Fruit fly (Drosophila melanogaster) whole organism, embryonic: ENCODE data around the gene Bhmt.

Experiments
- Bgb ChIP-seq: fragments of 200-800 bp; sonication (Bioruptor generic); IDR thresholded peaks from 2 replicates; pipeline ENCODE4 v1.3.6; 2022; ENCODE audit warnings: missing biosample characterization, missing genetic modification characterization; ENCODE audit not compliant: partially characterized antibody
- BtbVII ChIP-seq: fragments of 200-800 bp; sonication (Bioruptor generic); optimal IDR thresholded peaks from 3 replicates; lab custom pipeline; 2017; ENCODE audit warnings: missing biosample characterization, mild to moderate bottlenecking, missing genetic modification characterization
- CG1024 ChIP-seq: fragments of 200-800 bp; sonication (Bioruptor generic); IDR thresholded peaks from 2 replicates; pipeline ENCODE4 v1.3.6; 2022; ENCODE audit warnings: missing biosample characterization, missing genetic modification characterization
- CG11560 ChIP-seq: fragments of 200-800 bp; sonication (Bioruptor generic); IDR thresholded peaks from 3 replicates; pipeline ENCODE4 v1.3.6; 2022; ENCODE audit warnings: missing biosample characterization, missing genetic modification characterization
- CG11696 ChIP-seq: fragments of 200-800 bp; sonication (Bioruptor generic); IDR thresholded peaks from 2 replicates; pipeline ENCODE4 v1.3.6; 2022; ENCODE audit warnings: missing biosample characterization, missing genetic modification characterization
- CG12104 ChIP-seq: fragments of 200-800 bp; sonication (Bioruptor generic); optimal IDR thresholded peaks from 3 replicates; lab custom pipeline; 2016; ENCODE audit warnings: missing biosample characterization, missing genetic modification characterization
- CG1233 ChIP-seq: fragments of 200-800 bp; sonication (Bioruptor generic); optimal IDR thresholded peaks from 4 replicates; lab custom pipeline; 2018; ENCODE audit warnings: missing biosample characterization, mild to moderate bottlenecking, missing genetic modification characterization
- CG12391 ChIP-seq: fragments of 200-800 bp; sonication (Bioruptor generic); optimal IDR thresholded peaks from 3 replicates; lab custom pipeline; 2018; ENCODE audit warnings: missing biosample characterization, mild to moderate bottlenecking, missing genetic modification characterization, moderate library complexity
- CG14050 ChIP-seq: fragments of 200-800 bp; sonication (Bioruptor generic); IDR thresholded peaks from 3 replicates; pipeline ENCODE4 v1.3.6; 2022; ENCODE audit warnings: missing biosample characterization, missing genetic modification characterization
- CG15479 ChIP-seq: fragments of 200-800 bp; sonication (Bioruptor generic); optimal IDR thresholded peaks from 3 replicates; lab custom pipeline; 2019; ENCODE audit warnings: missing biosample characterization, mild to moderate bottlenecking, missing genetic modification characterization, moderate library complexity
- CG16813 ChIP-seq: fragments of 200-800 bp; sonication (Bioruptor generic); IDR thresholded peaks from 3 replicates; pipeline ENCODE4 v1.3.6; 2022; ENCODE audit warnings: missing biosample characterization, missing genetic modification characterization; ENCODE audit not compliant: partially characterized antibody
- CG17829 ChIP-seq: fragments of 200-800 bp; optimal IDR thresholded peaks from 2 replicates; lab custom pipeline; 2019; ENCODE audit warnings: missing biosample characterization, mild to moderate bottlenecking, missing genetic modification characterization, moderate library complexity
- CG2120 ChIP-seq: fragments of 200-800 bp; sonication (Bioruptor generic); optimal IDR thresholded peaks from 3 replicates; lab custom pipeline; 2016; ENCODE audit warnings: missing biosample characterization, missing genetic modification characterization
- CG30020 ChIP-seq: fragments of 200-800 bp; optimal IDR thresholded peaks from 2 replicates; lab custom pipeline; 2019; ENCODE audit warnings: missing biosample characterization, mild to moderate bottlenecking, missing genetic modification characterization, moderate library complexity
- CG43689 ChIP-seq: fragments of 200-800 bp; sonication (Bioruptor generic); IDR thresholded peaks from 2 replicates; pipeline ENCODE4 v1.3.6; 2022; ENCODE audit warnings: missing biosample characterization, missing genetic modification characterization
- CG6689 ChIP-seq: fragments of 200-800 bp; sonication (Bioruptor generic); IDR thresholded peaks from 2 replicates; pipeline ENCODE4 v1.3.6; 2022; ENCODE audit warnings: missing biosample characterization, missing genetic modification characterization
- CG7372 ChIP-seq: fragments of 200-800 bp; sonication (Bioruptor generic); IDR thresholded peaks from 2 replicates; pipeline ENCODE4 v1.3.6; 2022; ENCODE audit warnings: missing biosample characterization, missing genetic modification characterization
- CG7839 ChIP-seq: fragments of 200-800 bp; sonication (Bioruptor generic); optimal IDR thresholded peaks from 3 replicates; lab custom pipeline; 2018; ENCODE audit warnings: missing biosample characterization, mild to moderate bottlenecking, missing genetic modification characterization, moderate library complexity
- CG8089 ChIP-seq: fragments of 200-800 bp; sonication (Bioruptor generic); optimal IDR thresholded peaks from 3 replicates; lab custom pipeline; 2016; ENCODE audit warnings: missing biosample characterization, missing genetic modification characterization
- CG9215 ChIP-seq: fragments of 200-800 bp; sonication (Bioruptor generic); IDR thresholded peaks from 2 replicates; pipeline ENCODE4 v1.3.6; 2022; ENCODE audit warnings: missing biosample characterization, missing genetic modification characterization
- CG9437 ChIP-seq: fragments of 200-800 bp; sonication (Bioruptor generic); optimal IDR thresholded peaks from 2 replicates; lab custom pipeline; 2018; ENCODE audit warnings: missing biosample characterization, mild to moderate bottlenecking, missing genetic modification characterization
- CoRest ChIP-seq: fragments of 200-800 bp; sonication (Bioruptor generic); optimal IDR thresholded peaks from 3 replicates; lab custom pipeline; 2018; ENCODE audit warnings: missing biosample characterization, mild to moderate bottlenecking, missing genetic modification characterization, moderate library complexity
- Deaf1 ChIP-seq: fragments of 200-800 bp; optimal IDR thresholded peaks from 3 replicates; lab custom pipeline; 2019; ENCODE audit warnings: missing biosample characterization, mild to moderate bottlenecking, missing genetic modification characterization, moderate library complexity
- Dek ChIP-seq: fragments of 200-800 bp; sonication (Bioruptor generic); optimal IDR thresholded peaks from 3 replicates; lab custom pipeline; 2019; ENCODE audit warnings: missing biosample characterization, mild to moderate bottlenecking, missing genetic modification characterization, moderate library complexity
- Dip2 ChIP-seq: fragments of 200-800 bp; sonication (Bioruptor generic); IDR thresholded peaks from 2 replicates; pipeline ENCODE4 v1.3.6; 2022; ENCODE audit warnings: missing biosample characterization, missing genetic modification characterization
- Doc3 ChIP-seq: fragments of 200-800 bp; sonication (Bioruptor generic); IDR thresholded peaks from 3 replicates; pipeline ENCODE4 v1.3.6; 2022; ENCODE audit warnings: missing biosample characterization, missing genetic modification characterization; ENCODE audit not compliant: partially characterized antibody
- HLH4C ChIP-seq: fragments of 200-800 bp; sonication (Bioruptor generic); IDR thresholded peaks from 3 replicates; pipeline ENCODE4 v1.3.6; 2022; ENCODE audit warnings: missing biosample characterization, missing genetic modification characterization; ENCODE audit not compliant: partially characterized antibody
- HLHmδ ChIP-seq: fragments of 200-800 bp; sonication (Bioruptor generic); optimal IDR thresholded peaks from 2 replicates; lab custom pipeline; 2018; ENCODE audit warnings: missing biosample characterization, mild to moderate bottlenecking, missing genetic modification characterization, moderate library complexity
- Hey ChIP-seq: fragments of 200-800 bp; sonication (Bioruptor generic); optimal IDR thresholded peaks from 3 replicates; lab custom pipeline; 2018; ENCODE audit warnings: missing biosample characterization, mild to moderate bottlenecking, missing genetic modification characterization
- Myb ChIP-seq: fragments of 200-800 bp; sonication (Bioruptor generic); optimal IDR thresholded peaks from 2 replicates; lab custom pipeline; 2016; ENCODE audit warnings: missing biosample characterization, missing genetic modification characterization
- NFAT ChIP-seq: fragments of 200-800 bp; sonication (Bioruptor generic); IDR thresholded peaks from 2 replicates; pipeline ENCODE4 v1.3.6; 2022; ENCODE audit warnings: missing biosample characterization, missing genetic modification characterization
- Nf-YC ChIP-seq: fragments of 200-800 bp; optimal IDR thresholded peaks from 3 replicates; lab custom pipeline; 2019; ENCODE audit warnings: missing biosample characterization, mild to moderate bottlenecking, missing genetic modification characterization, moderate library complexity
- Sin3A ChIP-seq: fragments of >200 bp; optimal IDR thresholded peaks from 2 replicates; lab custom pipeline; 2018
- Sox100B ChIP-seq: fragments of 200-800 bp; sonication (Bioruptor generic); optimal IDR thresholded peaks from 3 replicates; lab custom pipeline; 2018; ENCODE audit warnings: missing biosample characterization, mild to moderate bottlenecking, missing genetic modification characterization
- Sry-δ ChIP-seq: fragments of 200-800 bp; sonication (Bioruptor generic); optimal IDR thresholded peaks from 2 replicates; lab custom pipeline; 2016; ENCODE audit warnings: missing biosample characterization, missing genetic modification characterization
- btn ChIP-seq: fragments of 200-800 bp; sonication (Bioruptor generic); optimal IDR thresholded peaks from 2 replicates; lab custom pipeline; 2016; ENCODE audit warnings: missing biosample characterization, missing genetic modification characterization
- chif ChIP-seq, 2 experiments: fragments of 200-800 bp; sonication (Bioruptor generic); optimal IDR thresholded peaks; 3 replicates each; lab custom pipeline; 2016; ENCODE audit warnings: missing biosample characterization in 2 of 2, missing genetic modification characterization in 2 of 2
- corto ChIP-seq: fragments of 200-800 bp; sonication (Bioruptor generic); optimal IDR thresholded peaks from 2 replicates; lab custom pipeline; 2016; ENCODE audit warnings: missing biosample characterization, mild to moderate bottlenecking, missing genetic modification characterization, moderate library complexity
- crol ChIP-seq: fragments of 200-800 bp; sonication (Bioruptor generic); IDR thresholded peaks from 2 replicates; pipeline ENCODE4 v1.3.6; 2022; ENCODE audit warnings: missing biosample characterization, missing genetic modification characterization
- crp ChIP-seq, 2 experiments: fragments of 200-800 bp; sonication (Bioruptor generic); optimal IDR thresholded peaks; 2 replicates in 1 of 2; 3 replicates in 1 of 2; lab custom pipeline; 2017; ENCODE audit warnings: missing biosample characterization in 2 of 2, missing genetic modification characterization in 2 of 2, mild to moderate bottlenecking in 1 of 2, moderate library complexity in 1 of 2
- disco-r ChIP-seq: fragments of 200-800 bp; sonication (Bioruptor generic); optimal IDR thresholded peaks from 2 replicates; lab custom pipeline; 2016; ENCODE audit warnings: missing biosample characterization, missing genetic modification characterization
- ewg ChIP-seq: fragments of 200-800 bp; sonication (Bioruptor generic); optimal IDR thresholded peaks from 3 replicates; lab custom pipeline; 2017; ENCODE audit warnings: mild to moderate bottlenecking, missing biosample characterization, missing genetic modification reagents, missing genetic modification characterization
- grau ChIP-seq: fragments of 200-800 bp; optimal IDR thresholded peaks from 3 replicates; lab custom pipeline; 2019; ENCODE audit warnings: missing biosample characterization, mild to moderate bottlenecking, missing genetic modification characterization, moderate library complexity
- kni ChIP-seq: fragments of 200-800 bp; sonication (Bioruptor generic); optimal IDR thresholded peaks from 3 replicates; lab custom pipeline; 2017; ENCODE audit warnings: mild to moderate bottlenecking, missing biosample characterization, missing genetic modification reagents, missing genetic modification characterization
- lola ChIP-seq, 3 experiments: fragments of >200 bp in 2 of 3; fragments of 200-800 bp in 1 of 3; sonication (Bioruptor generic) in 1 of 3; optimal IDR thresholded peaks; 2 replicates each; lab custom pipeline; 2017 to 2019; ENCODE audit warnings: missing biosample characterization in 3 of 3, missing genetic modification characterization in 3 of 3, mild to moderate bottlenecking in 1 of 3, moderate library complexity in 1 of 3
- nerfin-2 ChIP-seq: fragments of 200-800 bp; sonication (Bioruptor generic); IDR thresholded peaks from 2 replicates; pipeline ENCODE4 v1.3.6; 2022; ENCODE audit warnings: missing biosample characterization, missing genetic modification characterization; ENCODE audit not compliant: partially characterized antibody
- rib ChIP-seq: fragments of 200-800 bp; sonication (Bioruptor generic); IDR thresholded peaks from 2 replicates; pipeline ENCODE4 v1.3.6; 2022; ENCODE audit warnings: missing biosample characterization, missing genetic modification characterization
- sna ChIP-seq: fragments of 200-800 bp; sonication (Bioruptor generic); IDR thresholded peaks from 2 replicates; pipeline ENCODE4 v1.3.6; 2022; ENCODE audit warnings: missing biosample characterization, missing genetic modification characterization; ENCODE audit not compliant: partially characterized antibody

Bhmt gene

dm6 chr2L:18953512-18954254 is 3.4 kb downstream of the Bhmt start (continued):
- TF ChIP-seq lola (GFP tag; optimal IDR thresholded peaks at IDR 0.05; lab: Kevin White, UChicago) (peak in 1 of 3 experiments; percentile 21), HLHmδ (GFP tag; lab: Kevin White, UChicago) (no peak), CG9437 (GFP tag; lab: Kevin White, UChicago) (peak; percentile 48), CG17829 (peak; percentile 29), Dek (peak; percentile 36), CG15479 (GFP tag; lab: Kevin White, UChicago) (no peak), corto (GFP tag; lab: Kevin White, UChicago) (no peak), CG2120 (GFP tag; lab: Kevin White, UChicago) (peak; percentile 11), rib (0 out of 2 replicates have a peak, but pooled peaks have one; percentile 4), CG43689 (no peak), CG12391 (tag; lab: Kevin White, UChicago) (peak; percentile 33), CG30020 (tag; lab: Kevin White, UChicago) (no peak), CG1233 (GFP tag; lab: Kevin White, UChicago) (no peak), sna (GFP tag; lab: Robert Waterston, UW) (no peak), disco-r (GFP tag; lab: Kevin White, UChicago) (no peak), Sry-δ (GFP tag; lab: Kevin White, UChicago) (no peak), CG8089 (GFP tag; lab: Kevin White, UChicago) (no peak), NFAT (GFP tag; lab: Robert Waterston, UW) (no peak)

dm6 chr2L:18951674-18952073 is 5.4 kb downstream of the Bhmt start, which contains the start of gene Nedd8:
Nedd8 (minus strand) TSS chr2L:18951837.
- no peak for TF ChIP-seq CG6689
- no peak for TF ChIP-seq CG9215
- no peak for TF ChIP-seq crol
- TF ChIP-seq kni: no peak
- no peak for TF ChIP-seq CG11696
- no peak for TF ChIP-seq CG1024 (GFP tag; lab: Robert Waterston, UW)
- peak; percentile 29 for TF ChIP-seq CoRest (tag; lab: Kevin White, UChicago)
- no peak for TF ChIP-seq chif (GFP tag; optimal IDR thresholded peaks at IDR 0.05; lab: Kevin White, UChicago)
- TF ChIP-seq Dek: peak; percentile 5
- no peak for TF ChIP-seq Hey (tag; lab: Kevin White, UChicago)
- TF ChIP-seq CG12104 (GFP tag; lab: Kevin White, UChicago): no peak
- TF ChIP-seq CG7839 (tag; lab: Kevin White, UChicago): no peak
- TF ChIP-seq CG16813: peak; percentile 83
- TF ChIP-seq Myb (GFP tag; lab: Kevin White, UChicago): peak; percentile 68
- peak; percentile 80 for TF ChIP-seq Doc3
- TF ChIP-seq CG11560 (tag; lab: Robert Waterston, UW): no peak
- TF ChIP-seq Nf-YC (tag; lab: Kevin White, UChicago): peak; percentile 30
- no peak for TF ChIP-seq Dip2 (GFP tag; lab: Robert Waterston, UW)
- TF ChIP-seq Sox100B (GFP tag; lab: Kevin White, UChicago): no peak
- no peak for TF ChIP-seq btn
- peak; percentile 94 for TF ChIP-seq Bgb (GFP tag; lab: Robert Waterston, UW)
- TF ChIP-seq Sin3A (lab: Kevin White, UChicago): peak; percentile 11
- TF ChIP-seq Deaf1: no peak
- TF ChIP-seq CG7372 (GFP tag; lab: Robert Waterston, UW): no peak
- TF ChIP-seq CG12391 (tag; lab: Kevin White, UChicago): peak; percentile 38
- TF ChIP-seq crp (GFP tag; optimal IDR thresholded peaks at IDR 0.05; lab: Kevin White, UChicago): peak; percentile 27 to 76
- TF ChIP-seq nerfin-2: peak; percentile 66
- TF ChIP-seq CG14050 (GFP tag; lab: Robert Waterston, UW): no peak
- TF ChIP-seq HLH4C (GFP tag; lab: Robert Waterston, UW): peak; percentile 78
- TF ChIP-seq grau: peak; percentile 24
- TF ChIP-seq BtbVII: no peak
- TF ChIP-seq ewg (GFP tag; lab: Kevin White, UChicago): no peak
